Fruit fly (Drosophila melanogaster) whole organism, embryonic: ENCODE results near the gene MSAmiP.

Experiments
- Abd-B ChIP-seq: fragments of 200-800 bp; sonication (Bioruptor generic); optimal IDR thresholded peaks from 2 replicates; lab custom pipeline; 2018; ENCODE audit warnings: missing biosample characterization, mild to moderate bottlenecking, missing genetic modification characterization, moderate library complexity
- Adf1 ChIP-seq: fragments of 200-800 bp; sonication (Bioruptor generic); IDR thresholded peaks from 2 replicates; pipeline ENCODE4 v1.3.6; 2022; ENCODE audit warnings: missing biosample characterization, missing genetic modification characterization
- Bteb2 ChIP-seq: fragments of 200-800 bp; sonication (Bioruptor generic); optimal IDR thresholded peaks from 2 replicates; lab custom pipeline; 2016; ENCODE audit warnings: missing biosample characterization, missing genetic modification characterization
- CG10147 ChIP-seq: fragments of 200-800 bp; sonication (Bioruptor generic); optimal IDR thresholded peaks from 2 replicates; lab custom pipeline; 2019; ENCODE audit warnings: missing biosample characterization, mild to moderate bottlenecking, missing genetic modification characterization, moderate library complexity
- CG1024 ChIP-seq: fragments of 200-800 bp; sonication (Bioruptor generic); IDR thresholded peaks from 2 replicates; pipeline ENCODE4 v1.3.6; 2022; ENCODE audit warnings: missing biosample characterization, missing genetic modification characterization
- CG11093 ChIP-seq: fragments of 200-800 bp; sonication (Bioruptor generic); IDR thresholded peaks from 3 replicates; pipeline ENCODE4 v1.3.6; 2022; ENCODE audit warnings: missing biosample characterization, missing genetic modification characterization
- CG11504 ChIP-seq: fragments of 200-800 bp; sonication (Bioruptor generic); optimal IDR thresholded peaks from 3 replicates; lab custom pipeline; 2019; ENCODE audit warnings: missing biosample characterization, mild to moderate bottlenecking, missing genetic modification characterization, moderate library complexity
- CG11695 ChIP-seq: fragments of 200-800 bp; sonication (Bioruptor generic); IDR thresholded peaks from 3 replicates; pipeline ENCODE4 v1.3.6; 2022; ENCODE audit warnings: missing biosample characterization, missing genetic modification characterization
- CG15269 ChIP-seq: fragments of 200-800 bp; sonication (Bioruptor generic); optimal IDR thresholded peaks from 2 replicates; lab custom pipeline; 2018; ENCODE audit warnings: missing biosample characterization, mild to moderate bottlenecking, missing genetic modification characterization, moderate library complexity
- CG1832 ChIP-seq: fragments of 200-800 bp; sonication (Bioruptor generic); optimal IDR thresholded peaks from 2 replicates; lab custom pipeline; 2017; ENCODE audit warnings: missing biosample characterization, mild to moderate bottlenecking, missing genetic modification characterization, inconsistent platforms
- CG3163 ChIP-seq: fragments of 200-800 bp; sonication (Bioruptor generic); optimal IDR thresholded peaks from 3 replicates; lab custom pipeline; 2016; ENCODE audit warnings: missing biosample characterization, missing genetic modification characterization
- CG32532 ChIP-seq: fragments of 200-800 bp; sonication (Bioruptor generic); IDR thresholded peaks from 2 replicates; pipeline ENCODE4 v1.3.6; 2022; ENCODE audit warnings: missing biosample characterization, missing genetic modification characterization
- CG33557 ChIP-seq: fragments of 200-800 bp; sonication (Bioruptor generic); optimal IDR thresholded peaks from 2 replicates; lab custom pipeline; 2019; ENCODE audit warnings: missing biosample characterization, mild to moderate bottlenecking, missing genetic modification characterization, moderate library complexity
- CG34376 ChIP-seq: fragments of 200-800 bp; sonication (Bioruptor generic); optimal IDR thresholded peaks from 2 replicates; lab custom pipeline; 2018; ENCODE audit warnings: missing biosample characterization, mild to moderate bottlenecking, missing genetic modification characterization
- CG4854 ChIP-seq: fragments of 200-800 bp; sonication (Bioruptor generic); optimal IDR thresholded peaks from 2 replicates; lab custom pipeline; 2016; ENCODE audit warnings: missing biosample characterization, missing genetic modification characterization, inconsistent platforms
- CG9797 ChIP-seq: fragments of 200-800 bp; sonication (Bioruptor generic); optimal IDR thresholded peaks from 3 replicates; lab custom pipeline; 2018; ENCODE audit warnings: missing biosample characterization, mild to moderate bottlenecking, missing genetic modification characterization
- D19A ChIP-seq: fragments of 200-800 bp; optimal IDR thresholded peaks from 3 replicates; lab custom pipeline; 2019; ENCODE audit warnings: missing biosample characterization, mild to moderate bottlenecking, missing genetic modification characterization, moderate library complexity
- Dek ChIP-seq: fragments of 200-800 bp; sonication (Bioruptor generic); optimal IDR thresholded peaks from 3 replicates; lab custom pipeline; 2019; ENCODE audit warnings: missing biosample characterization, mild to moderate bottlenecking, missing genetic modification characterization, moderate library complexity
- Doc2 ChIP-seq: fragments of 200-800 bp; sonication (Bioruptor generic); IDR thresholded peaks from 2 replicates; pipeline ENCODE4 v1.3.6; 2022; ENCODE audit warnings: missing biosample characterization, missing genetic modification characterization
- Hr39 ChIP-seq: fragments of >200 bp; optimal IDR thresholded peaks from 2 replicates; lab custom pipeline; 2017
- Hr78 ChIP-seq, 2 experiments: fragments of 200-800 bp in 1 of 2; fragments of >200 bp in 1 of 2; sonication (Bioruptor generic) in 1 of 2; optimal IDR thresholded peaks; 2 replicates each; lab custom pipeline; 2017 to 2019; ENCODE audit warnings: missing biosample characterization in 2 of 2, missing genetic modification characterization in 2 of 2, mild to moderate bottlenecking in 1 of 2, moderate library complexity in 1 of 2
- Kr ChIP-seq: fragments of 200-800 bp; sonication (Bioruptor generic); optimal IDR thresholded peaks from 2 replicates; lab custom pipeline; 2017; ENCODE audit warnings: missing biosample characterization, mild to moderate bottlenecking, missing genetic modification characterization
- Mes4 ChIP-seq: fragments of 200-800 bp; sonication (Bioruptor generic); optimal IDR thresholded peaks from 2 replicates; lab custom pipeline; 2016; ENCODE audit warnings: missing biosample characterization, missing genetic modification characterization
- Nf-YB ChIP-seq: fragments of 200-800 bp; sonication (Bioruptor generic); optimal IDR thresholded peaks from 3 replicates; lab custom pipeline; 2019; ENCODE audit warnings: missing biosample characterization, mild to moderate bottlenecking, missing genetic modification characterization, moderate library complexity
- Nf-YC ChIP-seq: fragments of 200-800 bp; optimal IDR thresholded peaks from 3 replicates; lab custom pipeline; 2019; ENCODE audit warnings: missing biosample characterization, mild to moderate bottlenecking, missing genetic modification characterization, moderate library complexity
- Rx ChIP-seq: fragments of 200-800 bp; sonication (Bioruptor generic); IDR thresholded peaks from 2 replicates; pipeline ENCODE4 v1.3.6; 2022; ENCODE audit warnings: missing biosample characterization, missing genetic modification characterization
- abd-A ChIP-seq: fragments of 200-800 bp; sonication (Bioruptor generic); optimal IDR thresholded peaks from 3 replicates; lab custom pipeline; 2019; ENCODE audit warnings: missing biosample characterization, mild to moderate bottlenecking, missing genetic modification characterization, moderate library complexity
- ase ChIP-seq: fragments of 200-800 bp; sonication (Bioruptor generic); IDR thresholded peaks from 3 replicates; pipeline ENCODE4 v1.3.6; 2022; ENCODE audit warnings: missing biosample characterization, missing genetic modification characterization
- bab2 ChIP-seq: fragments of 200-800 bp; sonication (Bioruptor generic); optimal IDR thresholded peaks from 2 replicates; lab custom pipeline; 2016; ENCODE audit warnings: missing biosample characterization, missing genetic modification characterization
- cad ChIP-seq: fragments of >200 bp; optimal IDR thresholded peaks from 2 replicates; lab custom pipeline; 2017; ENCODE audit warnings: missing biosample characterization, missing genetic modification characterization
- chinmo ChIP-seq: fragments of 200-800 bp; sonication (Bioruptor generic); IDR thresholded peaks from 4 replicates; pipeline ENCODE4 v1.3.6; 2022; ENCODE audit warnings: missing biosample characterization, missing genetic modification characterization; ENCODE audit not compliant: partially characterized antibody
- ci ChIP-seq: fragments of 200-800 bp; sonication (Bioruptor generic); IDR thresholded peaks from 3 replicates; pipeline ENCODE4 v1.3.6; 2022; ENCODE audit warnings: missing biosample characterization, missing genetic modification characterization
- croc ChIP-seq: fragments of 200-800 bp; sonication (Bioruptor generic); conservative IDR thresholded peaks from 3 replicates; pipeline ENCODE4 v1.3.6; 2022; ENCODE audit warnings: missing biosample characterization, missing genetic modification characterization
- crol ChIP-seq: fragments of 200-800 bp; sonication (Bioruptor generic); IDR thresholded peaks from 2 replicates; pipeline ENCODE4 v1.3.6; 2022; ENCODE audit warnings: missing biosample characterization, missing genetic modification characterization
- cwo ChIP-seq: fragments of 200-800 bp; sonication (Bioruptor generic); optimal IDR thresholded peaks from 3 replicates; lab custom pipeline; 2017; ENCODE audit warnings: missing biosample characterization, missing genetic modification characterization, mild to moderate bottlenecking, moderate library complexity, missing genetic modification reagents
- disco-r ChIP-seq: fragments of 200-800 bp; sonication (Bioruptor generic); optimal IDR thresholded peaks from 2 replicates; lab custom pipeline; 2016; ENCODE audit warnings: missing biosample characterization, missing genetic modification characterization
- ewg ChIP-seq: fragments of 200-800 bp; sonication (Bioruptor generic); optimal IDR thresholded peaks from 3 replicates; lab custom pipeline; 2017; ENCODE audit warnings: mild to moderate bottlenecking, missing biosample characterization, missing genetic modification reagents, missing genetic modification characterization
- gce ChIP-seq: fragments of 200-800 bp; sonication (Bioruptor generic); IDR thresholded peaks from 3 replicates; pipeline ENCODE4 v1.3.6; 2022; ENCODE audit warnings: missing biosample characterization, missing genetic modification characterization
- gsb-n ChIP-seq: fragments of 200-800 bp; sonication (Bioruptor generic); optimal IDR thresholded peaks from 3 replicates; lab custom pipeline; 2018; ENCODE audit warnings: missing biosample characterization, mild to moderate bottlenecking, missing genetic modification characterization
- hb ChIP-seq: fragments of 200-800 bp; sonication (Bioruptor generic); IDR thresholded peaks from 3 replicates; pipeline ENCODE4 v1.3.6; 2022; ENCODE audit warnings: missing biosample characterization, missing genetic modification characterization; ENCODE audit not compliant: partially characterized antibody
- luna ChIP-seq: fragments of 200-800 bp; sonication (Bioruptor generic); optimal IDR thresholded peaks from 2 replicates; lab custom pipeline; 2016; ENCODE audit warnings: missing biosample characterization, missing genetic modification characterization
- nom ChIP-seq: fragments of 200-800 bp; sonication (Bioruptor generic); optimal IDR thresholded peaks from 2 replicates; lab custom pipeline; 2017; ENCODE audit warnings: missing biosample characterization, missing genetic modification characterization, mild to moderate bottlenecking, moderate library complexity, missing genetic modification reagents
- onecut ChIP-seq: fragments of 200-800 bp; sonication (Bioruptor generic); IDR thresholded peaks from 2 replicates; pipeline ENCODE4 v1.3.6; 2022; ENCODE audit warnings: missing biosample characterization, missing genetic modification characterization
- pfk ChIP-seq: fragments of 200-800 bp; sonication (Bioruptor generic); optimal IDR thresholded peaks from 2 replicates; lab custom pipeline; 2018; ENCODE audit warnings: missing biosample characterization, mild to moderate bottlenecking, missing genetic modification characterization, moderate library complexity
- pros ChIP-seq: fragments of 200-800 bp; sonication (Bioruptor generic); optimal IDR thresholded peaks from 3 replicates; lab custom pipeline; 2019; ENCODE audit warnings: missing biosample characterization, mild to moderate bottlenecking, missing genetic modification characterization, moderate library complexity
- sd ChIP-seq: fragments of 200-800 bp; sonication (Bioruptor generic); optimal IDR thresholded peaks from 3 replicates; lab custom pipeline; 2018; ENCODE audit warnings: missing biosample characterization, mild to moderate bottlenecking, missing genetic modification characterization, moderate library complexity
- sug ChIP-seq: fragments of 200-800 bp; optimal IDR thresholded peaks from 2 replicates; lab custom pipeline; 2019; ENCODE audit warnings: missing biosample characterization, mild to moderate bottlenecking, missing genetic modification characterization, moderate library complexity
- vvl ChIP-seq: fragments of 200-800 bp; sonication (Bioruptor generic); IDR thresholded peaks from 2 replicates; pipeline ENCODE4 v1.3.6; 2022; ENCODE audit warnings: missing biosample characterization, missing genetic modification characterization
- z ChIP-seq: fragments of 200-800 bp; sonication (Bioruptor generic); IDR thresholded peaks from 3 replicates; pipeline ENCODE4 v1.3.6; 2022; ENCODE audit warnings: missing biosample characterization, missing genetic modification characterization

The MSAmiP gene

dm6 chr3R:16821473-16821872, 74.6 kb downstream of the MSAmiP start:
- no peak for TF ChIP-seq onecut (GFP tag; lab: Robert Waterston, UW)
- TF ChIP-seq Bteb2 (GFP tag; lab: Kevin White, UChicago): no peak
- TF ChIP-seq Abd-B (GFP tag; lab: Kevin White, UChicago): peak; percentile 61
- peak; percentile 5 for TF ChIP-seq gsb-n (tag; lab: Kevin White, UChicago)
- no peak for TF ChIP-seq ewg
- no peak for TF ChIP-seq gce
- no peak for TF ChIP-seq CG33557 (GFP tag; lab: Kevin White, UChicago)
- TF ChIP-seq CG11093 (GFP tag; lab: Robert Waterston, UW): no peak
- no peak for TF ChIP-seq Doc2 (GFP tag; lab: Robert Waterston, UW)
- TF ChIP-seq disco-r (GFP tag; lab: Kevin White, UChicago): no peak
- no peak for TF ChIP-seq Dek (tag; lab: Kevin White, UChicago)
- TF ChIP-seq ci: no peak
- no peak for TF ChIP-seq croc (GFP tag; lab: Robert Waterston, UW)
- no peak for TF ChIP-seq CG10147
- TF ChIP-seq abd-A (tag; lab: Kevin White, UChicago): peak; percentile 80
- peak; percentile 45 for TF ChIP-seq cad (GFP tag; lab: Kevin White, UChicago)
- no peak for TF ChIP-seq bab2 (GFP tag; lab: Kevin White, UChicago)
- no peak for TF ChIP-seq hb (GFP tag; lab: Robert Waterston, UW)
- no peak for TF ChIP-seq CG32532
- TF ChIP-seq Hr78 (GFP tag; optimal IDR thresholded peaks at IDR 0.05; lab: Kevin White, UChicago): no peak
- no peak for TF ChIP-seq CG1024 (GFP tag; lab: Robert Waterston, UW)
- no peak for TF ChIP-seq pfk (GFP tag; lab: Kevin White, UChicago)
- TF ChIP-seq Adf1 (GFP tag; lab: Robert Waterston, UW): no peak
- TF ChIP-seq D19A (tag; lab: Kevin White, UChicago): no peak
- no peak for TF ChIP-seq CG3163 (GFP tag; lab: Kevin White, UChicago)
- no peak for TF ChIP-seq CG11695 (GFP tag; lab: Robert Waterston, UW)
- no peak for TF ChIP-seq Rx (GFP tag; lab: Robert Waterston, UW)
- peak; percentile 23 for TF ChIP-seq CG15269 (tag; lab: Kevin White, UChicago)

dm6 chr3R:16819451-16820129, 76.5 kb downstream of the MSAmiP start:
- TF ChIP-seq Hr39 (lab: Kevin White, UChicago): no peak
- peak; percentile 99 for TF ChIP-seq abd-A (tag; lab: Kevin White, UChicago)
- no peak for TF ChIP-seq CG11504 (tag; lab: Kevin White, UChicago)
- peak; percentile 69 for TF ChIP-seq Nf-YB (GFP tag; lab: Kevin White, UChicago)
- TF ChIP-seq ase (GFP tag; lab: Robert Waterston, UW): 0 out of 3 replicates have a peak, but pooled peaks have one; percentile 25
- TF ChIP-seq pros (GFP tag; lab: Kevin White, UChicago): peak; percentile 21
- TF ChIP-seq z (GFP tag; lab: Robert Waterston, UW): peak; percentile 52; the same call in 2 of the 3 replicates
- peak; percentile 68 for TF ChIP-seq sug (tag; lab: Kevin White, UChicago)
- TF ChIP-seq CG9797 (GFP tag; lab: Kevin White, UChicago): no peak
- TF ChIP-seq CG34376 (GFP tag; lab: Kevin White, UChicago): peak; percentile 71
- no peak for TF ChIP-seq nom (GFP tag; lab: Kevin White, UChicago)
- TF ChIP-seq crol (GFP tag; lab: Robert Waterston, UW): peak; percentile 50; the same call in 1 of the 2 replicates
- TF ChIP-seq cwo: peak; percentile 57
- TF ChIP-seq CG1832 (GFP tag; lab: Kevin White, UChicago): peak; percentile 65
- TF ChIP-seq Kr: peak; percentile 84
- TF ChIP-seq gsb-n (tag; lab: Kevin White, UChicago): peak; percentile 58
- TF ChIP-seq vvl: peak; percentile 36; the same call in 1 of the 2 replicates
- TF ChIP-seq CG4854 (GFP tag; lab: Kevin White, UChicago): no peak
- TF ChIP-seq sd (tag; lab: Kevin White, UChicago): peak; percentile 67
- peak; percentile 67 for TF ChIP-seq Nf-YC
- TF ChIP-seq Mes4: no peak
- TF ChIP-seq cad (GFP tag; lab: Kevin White, UChicago): peak; percentile 62
- 0 out of 4 replicates have a peak, but pooled peaks have one; percentile 13 for TF ChIP-seq chinmo (GFP tag; lab: Robert Waterston, UW)
- no peak for TF ChIP-seq luna (GFP tag; lab: Kevin White, UChicago)
